Fruit fly (Drosophila melanogaster) whole organism, adult: ENCODE measurements around the gene CG11857.

ENCODE experiments used
- CG11617 ChIP-seq: fragments of 200-800 bp; sonication (Bioruptor generic); optimal IDR thresholded peaks from 2 replicates; lab custom pipeline; 2017; ENCODE audit warnings: mild to moderate bottlenecking, missing biosample characterization, missing genetic modification reagents, missing genetic modification characterization
- CG33017 ChIP-seq: fragments of 200-800 bp; sonication (Bioruptor generic); optimal IDR thresholded peaks from 2 replicates; lab custom pipeline; 2018; ENCODE audit warnings: missing biosample characterization, mild to moderate bottlenecking, missing genetic modification characterization, moderate library complexity
- CG5204 ChIP-seq: fragments of 200-800 bp; sonication (Bioruptor generic); optimal IDR thresholded peaks from 2 replicates; lab custom pipeline; 2016; ENCODE audit warnings: missing biosample characterization, missing genetic modification characterization
- CG7045 ChIP-seq: fragments of 200-800 bp; sonication (Bioruptor generic); optimal IDR thresholded peaks from 2 replicates; lab custom pipeline; 2017; ENCODE audit warnings: missing biosample characterization, mild to moderate bottlenecking, missing genetic modification characterization
- Hr96 ChIP-seq: fragments of 200-800 bp; sonication (Bioruptor generic); optimal IDR thresholded peaks from 2 replicates; lab custom pipeline; 2016; ENCODE audit warnings: missing biosample characterization, missing genetic modification characterization
- Mnt ChIP-seq: fragments of 200-800 bp; sonication (Bioruptor generic); optimal IDR thresholded peaks from 2 replicates; lab custom pipeline; 2016; ENCODE audit warnings: missing biosample characterization, mild to moderate bottlenecking, missing genetic modification characterization
- bab1 ChIP-seq: fragments of 200-800 bp; sonication (Bioruptor generic); optimal IDR thresholded peaks from 3 replicates; lab custom pipeline; 2019; ENCODE audit warnings: missing biosample characterization, mild to moderate bottlenecking, missing genetic modification characterization, moderate library complexity
- cnc ChIP-seq, 2 experiments: fragments of >200 bp; optimal IDR thresholded peaks; 2 replicates each; lab custom pipeline; 2017
- tj ChIP-seq: fragments of 200-800 bp; sonication (Bioruptor generic); optimal IDR thresholded peaks from 3 replicates; lab custom pipeline; 2017; ENCODE audit warnings: missing biosample characterization, mild to moderate bottlenecking, missing genetic modification characterization, moderate library complexity

dm6 chr3R:25265589-25266201 is 7.0 kb downstream of the CG11857 start, which contains the start of the genes GlnRS and RIOK2:
- no peak for TF ChIP-seq Hr96 (GFP tag; lab: Kevin White, UChicago)
- peak; percentile 21 for TF ChIP-seq tj (GFP tag; lab: Kevin White, UChicago)
- TF ChIP-seq CG11617 (GFP tag; lab: Kevin White, UChicago), result peak; percentile 18
- peak; percentile 73 for TF ChIP-seq bab1 (GFP tag; lab: Kevin White, UChicago)
- no peak for TF ChIP-seq CG5204 (GFP tag; lab: Kevin White, UChicago)
- TF ChIP-seq Mnt (GFP tag; lab: Kevin White, UChicago), result peak; percentile 100
- TF ChIP-seq CG7045 (GFP tag; lab: Kevin White, UChicago), result no peak
- TF ChIP-seq cnc (optimal IDR thresholded peaks at IDR 0.05; lab: Kevin White, UChicago), result no peak
- no peak for TF ChIP-seq CG33017 (tag; lab: Kevin White, UChicago)
